Fruit fly (Drosophila melanogaster) whole organism, prepupa: ENCODE results near the gene CG7632.

Source experiments
- CG7368 ChIP-seq: fragments of 200-800 bp; sonication (Bioruptor generic); optimal IDR thresholded peaks from 3 replicates; lab custom pipeline; 2016; ENCODE audit warnings: missing biosample characterization, missing genetic modification characterization
- OdsH ChIP-seq: fragments of 200-800 bp; sonication (Bioruptor generic); optimal IDR thresholded peaks from 3 replicates; lab custom pipeline; 2016; ENCODE audit warnings: missing biosample characterization, missing genetic modification characterization
- ss ChIP-seq, 2 experiments: fragments of 200-800 bp; sonication (Bioruptor generic); optimal IDR thresholded peaks; 2 replicates in 1 of 2; 3 replicates in 1 of 2; lab custom pipeline; 2017 to 2018; ENCODE audit warnings: mild to moderate bottlenecking in 2 of 2, missing biosample characterization in 2 of 2, missing genetic modification characterization in 2 of 2, moderate library complexity in 1 of 2

DNA sequence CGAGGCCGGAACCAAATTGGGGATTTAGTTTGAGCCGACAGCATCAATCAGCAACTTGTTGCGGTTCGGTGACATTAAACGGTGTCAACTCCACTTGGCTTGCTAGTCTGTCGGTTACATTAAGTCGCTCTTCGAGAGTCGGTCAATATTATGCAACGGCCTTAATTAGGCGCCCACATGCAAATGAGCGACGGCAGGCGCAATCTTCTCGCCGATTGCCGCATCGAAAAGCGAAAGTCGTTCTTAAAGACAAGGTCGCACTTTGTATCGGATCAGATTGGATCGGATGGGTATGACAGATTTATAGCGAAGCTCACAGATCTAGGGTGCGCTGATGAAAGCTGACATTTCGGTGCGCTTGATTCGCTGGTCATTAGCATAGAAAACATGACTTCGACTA, 13.4 kb upstream of the CG7632 start:
- TF ChIP-seq OdsH (GFP tag; lab: Kevin White, UChicago) (no peak), ss (GFP tag; optimal IDR thresholded peaks at IDR 0.05; lab: Kevin White, UChicago) (no peak), CG7368 (GFP tag; lab: Kevin White, UChicago) (no peak)
